Worm (Caenorhabditis elegans): ENCODE data around the gene M70.1.
"Not testable (repeated sequence)": the region's sequence is repeated elsewhere in the genome, so short reads cannot be mapped to it uniquely, and the experiment has no call there.

ce11 chrIV:2233222-2233621, 12.4 kb upstream of the M70.1 start:
- not testable (repeated sequence) for TF ChIP-seq snpc-4 (tag; optimal IDR thresholded peaks at IDR 0.05); nhr-76 (tag; optimal IDR thresholded peaks at IDR 0.05); ztf-11 (tag; optimal IDR thresholded peaks at IDR 0.05); lim-7 (GFP tag; IDR thresholded peaks at IDR 0.05); spr-1 (tag; optimal IDR thresholded peaks at IDR 0.05); R02D3.7 (tag; optimal IDR thresholded peaks at IDR 0.05)
